Worm (Caenorhabditis elegans) whole organism, late embryonic: ENCODE results near the gene cyp-14A3.

Experiments
- T23F11.4 ChIP-seq: fragments of 200-800 bp; sonication (Bioruptor generic); optimal IDR thresholded peaks from 2 replicates; lab custom pipeline; 2018; ENCODE audit warnings: mild to moderate bottlenecking, missing genetic modification characterization, missing compliant biosample characterization
- ama-1 ChIP-seq: fragments of 150-350 bp; optimal IDR thresholded peaks from 2 replicates; lab custom pipeline; 2014
- dmd-4 ChIP-seq: sonication (generic microtip); optimal IDR thresholded peaks from 2 replicates; lab custom pipeline; 2016; ENCODE audit warnings: borderline replicate concordance, missing genetic modification characterization, missing compliant biosample characterization
- elt-2 ChIP-seq: sonication (generic microtip); optimal IDR thresholded peaks from 2 replicates; lab custom pipeline; 2016; ENCODE audit warnings: missing genetic modification reagents, missing genetic modification characterization, missing compliant biosample characterization
- fax-1 ChIP-seq: sonication (generic microtip); optimal IDR thresholded peaks from 2 replicates; lab custom pipeline; 2016; ENCODE audit warnings: missing genotype, missing genetic modification characterization, missing compliant biosample characterization
- fkh-10 ChIP-seq: fragments of 150-350 bp; optimal IDR thresholded peaks from 2 replicates; lab custom pipeline; 2014; ENCODE audit warnings: missing biosample characterization, missing genetic modification reagents, missing genetic modification characterization
- lin-11 ChIP-seq: fragments of 200-800 bp; sonication (Bioruptor generic); optimal IDR thresholded peaks from 2 replicates; lab custom pipeline; 2018; ENCODE audit warnings: mild to moderate bottlenecking, missing genetic modification characterization, missing compliant biosample characterization
- nhr-11 ChIP-seq: fragments of 150-350 bp; optimal IDR thresholded peaks from 2 replicates; lab custom pipeline; 2014; ENCODE audit warnings: missing biosample characterization, missing genetic modification characterization
- npax-4 ChIP-seq: sonication (generic microtip); optimal IDR thresholded peaks from 2 replicates; lab custom pipeline; 2016; ENCODE audit warnings: missing genetic modification characterization, missing compliant biosample characterization
- pag-3 ChIP-seq: sonication (generic microtip); optimal IDR thresholded peaks from 2 replicates; lab custom pipeline; 2016; ENCODE audit warnings: missing compliant biosample characterization, missing genetic modification characterization, borderline replicate concordance
- pha-4 ChIP-seq: fragments of 150-350 bp; optimal IDR thresholded peaks from 2 replicates; lab custom pipeline; 2018; ENCODE audit warnings: missing biosample characterization, missing genetic modification reagents, missing genetic modification characterization
- rnt-1 ChIP-seq: sonication (generic microtip); optimal IDR thresholded peaks from 2 replicates; lab custom pipeline; 2016; ENCODE audit warnings: missing genetic modification characterization, missing compliant biosample characterization
- unc-3 ChIP-seq, 2 experiments: fragments of 200-800 bp in 1 of 2; sonication (Bioruptor generic) in 1 of 2; sonication (generic microtip) in 1 of 2; conservative IDR thresholded peaks in 1 of 2; optimal IDR thresholded peaks in 1 of 2; 2 replicates each; pipeline versions ENCODE4 v1.3.6 to Lab custom; 2016 to 2022; ENCODE audit warnings: missing compliant biosample characterization in 2 of 2, missing genetic modification characterization in 2 of 2, missing genetic modification reagents in 1 of 2

DNA sequence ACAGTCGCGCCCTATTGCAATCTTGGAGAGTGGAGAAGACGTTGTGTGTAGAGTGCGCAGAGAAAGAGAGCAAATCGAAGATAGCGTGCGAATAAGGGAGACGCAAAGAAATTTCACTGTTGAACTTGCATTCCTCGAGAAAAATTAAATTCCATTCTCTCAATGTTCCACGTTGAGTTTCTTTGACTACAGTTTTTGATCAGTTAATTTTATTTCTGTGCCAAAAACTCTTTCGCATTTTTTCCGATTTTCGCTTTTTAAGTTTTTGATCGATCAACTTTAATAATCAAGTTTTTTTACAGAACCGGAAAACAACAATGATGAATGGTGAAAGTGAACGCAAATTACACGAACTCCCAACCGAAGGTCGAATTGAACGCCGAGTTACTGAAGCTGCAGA lies 36.9 kb downstream of the cyp-14A3 start, which contains the start of gene K08H2.3:
- TF ChIP-seq fkh-10 (GFP tag; lab: Kevin White, UChicago) (no peak), pha-4 (tag; lab: Kevin White, UChicago) (no peak), elt-2 (tag; lab: Kevin White, UChicago) (no peak), lin-11 (no peak), unc-3 (GFP tag; conservative IDR thresholded peaks at IDR 0.05; lab: Robert Waterston, UW) (no peak), unc-3 (tag; optimal IDR thresholded peaks at IDR 0.05; lab: Kevin White, UChicago) (no peak), fax-1 (no peak), pag-3 (no peak), rnt-1 (tag; lab: Kevin White, UChicago) (no peak), T23F11.4 (GFP tag; lab: Kevin White, UChicago) (no peak), nhr-11 (no peak), ama-1 (lab: Kevin White, UChicago) (no peak), npax-4 (tag; lab: Kevin White, UChicago) (no peak), dmd-4 (tag; lab: Kevin White, UChicago) (no peak)
